Fruit fly (Drosophila melanogaster) whole organism: ENCODE measurements around the gene CG33679.

Source experiments
- Dll ChIP-seq: fragments of >200 bp; optimal IDR thresholded peaks from 2 replicates; lab custom pipeline; 2017
- EcR ChIP-seq, 2 experiments: fragments of >200 bp; optimal IDR thresholded peaks; 2 replicates each; lab custom pipeline; 2017; ENCODE audit warnings: missing biosample characterization in 2 of 2, missing genetic modification characterization in 2 of 2, missing genetic modification reagents in 2 of 2
- psq ChIP-seq: fragments of >200 bp; optimal IDR thresholded peaks from 2 replicates; lab custom pipeline; 2017
- usp ChIP-seq: fragments of >200 bp; optimal IDR thresholded peaks from 2 replicates; lab custom pipeline; 2017; ENCODE audit warnings: missing biosample characterization, missing genetic modification characterization, mixed read lengths

dm6 chr2L:15043718-15044117 lies 14.4 kb upstream of the CG33679 start:
- TF ChIP-seq psq (lab: Kevin White, UChicago): no peak
- no peak for TF ChIP-seq usp (GFP tag; lab: Kevin White, UChicago)
- TF ChIP-seq Dll (lab: Kevin White, UChicago): no peak
- TF ChIP-seq EcR (GFP tag; optimal IDR thresholded peaks at IDR 0.05; lab: Kevin White, UChicago): no peak
